Fruit fly (Drosophila melanogaster): Measurements from ENCODE around the gene CG31954.

Gene CG31954

DNA sequence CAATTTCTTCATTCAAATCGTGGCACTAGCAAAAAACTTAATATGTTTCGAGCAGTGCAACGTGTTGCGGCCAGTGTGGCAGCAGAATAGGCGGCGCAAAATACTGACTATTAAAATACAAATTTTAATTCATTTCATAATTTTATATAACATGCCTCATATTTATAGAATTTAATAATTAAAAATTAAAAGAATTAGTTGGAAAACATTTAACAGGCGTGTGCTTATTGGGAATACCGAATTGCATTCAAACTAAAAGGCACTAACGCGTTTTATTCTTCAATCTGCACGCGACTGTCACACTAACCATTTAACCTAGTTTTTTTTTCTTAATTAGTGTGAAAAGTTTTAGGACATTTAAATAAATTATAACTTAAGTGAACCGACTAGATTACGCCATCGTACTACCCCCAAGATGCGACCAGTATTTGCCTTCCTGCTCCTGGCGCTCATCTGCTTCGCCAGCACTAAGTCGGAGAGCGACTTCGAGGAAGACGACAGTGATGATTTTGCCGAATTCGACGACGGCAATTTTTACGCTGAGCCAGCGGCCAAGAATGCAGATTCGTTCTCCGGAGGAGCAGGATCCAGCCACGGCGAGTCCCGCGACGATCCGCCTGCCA lies 4.8 kb upstream of the CG31954 start, which contains the start of the genes LeuRS and CG17593 (continued):
- peak; percentile 58 for TF ChIP-seq Max (GFP tag; optimal IDR thresholded peaks at IDR 0.05)
- TF ChIP-seq trem (tag; optimal IDR thresholded peaks at IDR 0.05) = peak; percentile 84
- TF ChIP-seq Hr3 (GFP tag; optimal IDR thresholded peaks at IDR 0.05) = peak; percentile 74
- no peak for TF ChIP-seq CG2120 (GFP tag; optimal IDR thresholded peaks at IDR 0.05)
- no peak for TF ChIP-seq gsb-n (tag; optimal IDR thresholded peaks at IDR 0.05)
- TF ChIP-seq CTCF (GFP tag; optimal IDR thresholded peaks at IDR 0.05) = peak; percentile 13
- TF ChIP-seq chif (GFP tag; optimal IDR thresholded peaks at IDR 0.05) = no peak
- TF ChIP-seq CG13287 (GFP tag; IDR thresholded peaks at IDR 0.05; ENCODE audit: partially characterized antibody) = peak; percentile 44; the same call in 1 of the 2 replicates
- TF ChIP-seq grn (GFP tag; optimal IDR thresholded peaks at IDR 0.05) = no peak

DNA sequence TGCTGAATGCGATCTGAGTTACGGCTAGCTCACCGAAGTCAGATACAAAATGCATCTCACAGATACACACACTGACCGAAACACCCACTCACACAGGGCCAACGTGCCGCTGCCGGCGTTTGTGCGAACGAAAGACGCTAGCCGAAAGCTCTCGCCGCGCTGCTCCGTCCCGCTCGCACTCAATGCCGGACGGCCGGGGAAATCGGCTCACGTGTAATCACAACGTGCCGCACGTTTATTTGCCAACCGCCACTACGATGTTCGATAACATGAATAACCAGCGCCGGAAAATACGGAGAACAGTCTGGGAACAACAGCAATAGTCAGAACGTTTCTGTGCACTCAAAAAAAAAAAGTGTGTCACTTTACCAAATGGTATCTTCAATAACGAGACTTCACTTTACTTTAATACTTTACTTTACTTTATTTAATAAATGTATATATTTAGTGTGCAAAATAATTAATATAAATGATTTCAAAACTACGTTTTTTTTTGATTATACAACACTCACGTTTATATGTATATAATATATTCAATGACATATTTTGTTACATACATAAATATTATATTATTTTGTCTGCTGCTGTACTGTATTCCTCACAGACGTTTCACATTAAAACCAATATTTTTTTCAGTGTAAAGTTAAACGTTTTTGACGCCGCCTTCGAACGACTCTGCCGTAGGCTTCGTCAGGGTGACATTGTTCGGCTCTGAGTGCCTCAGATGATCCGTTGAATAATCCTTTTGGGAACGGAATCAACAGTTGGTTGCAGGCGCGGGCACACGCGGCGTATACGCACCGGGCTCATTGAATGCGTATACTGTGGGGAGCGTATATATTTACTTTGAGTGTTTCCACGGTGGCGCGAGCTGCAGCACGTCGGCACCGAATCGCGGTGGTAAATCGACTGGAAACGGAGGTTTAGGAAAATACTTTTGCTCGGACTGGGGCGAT lies 2.4 kb downstream of the CG31954 start, which contains the start of gene tim:
TSS of gene tim (minus strand) at position 911 of the 956 bp plus-strand sequence.
- TF ChIP-seq CG17385 (GFP tag; optimal IDR thresholded peaks at IDR 0.05) (peak; percentile 44), CG1024 (GFP tag; IDR thresholded peaks at IDR 0.05) (no peak), sens (GFP tag) (peak; percentile 84), chn (GFP tag; optimal IDR thresholded peaks at IDR 0.05) (no peak), CG31441 (GFP tag; IDR thresholded peaks at IDR 0.05) (peak; percentile 56; the same call in 1 of the 2 replicates), CG34422 (GFP tag; IDR thresholded peaks at IDR 0.05) (peak; percentile 53; the same call in 1 of the 3 replicates), MESR4 (GFP tag; optimal IDR thresholded peaks at IDR 0.05) (no peak), gem (tag; optimal IDR thresholded peaks at IDR 0.05) (no peak), Taf1 (GFP tag; IDR thresholded peaks at IDR 0.05) (no peak), GATAe (GFP tag; conservative IDR thresholded peaks at IDR 0.05) (no peak), CG17361 (GFP tag; IDR thresholded peaks at IDR 0.05) (peak; percentile 51; the same call in 2 of the 3 replicates), zen (tag; optimal IDR thresholded peaks at IDR 0.05) (no peak), Dfd (GFP tag; optimal IDR thresholded peaks at IDR 0.05) (no peak), Ravus (GFP tag; IDR thresholded peaks at IDR 0.05) (no peak), CG10654 (GFP tag; optimal IDR thresholded peaks at IDR 0.05) (peak; percentile 16), CG8924 (tag; optimal IDR thresholded peaks at IDR 0.05) (peak; percentile 48), Antp (GFP tag; optimal IDR thresholded peaks at IDR 0.05) (no peak), ftz-f1 (GFP tag; optimal IDR thresholded peaks at IDR 0.05) (no peak), ci (GFP tag; IDR thresholded peaks at IDR 0.05) (peak; percentile 67; the same call in 2 of the 3 replicates), gfzf (GFP tag; optimal IDR thresholded peaks at IDR 0.05) (no peak), Hr51 (GFP tag; optimal IDR thresholded peaks at IDR 0.05) (no peak), slp2 (GFP tag; optimal IDR thresholded peaks at IDR 0.05) (no peak), dmrt11E (tag; optimal IDR thresholded peaks at IDR 0.05) (no peak), CG32767 (GFP tag; IDR thresholded peaks at IDR 0.05) (no peak), crp (GFP tag; optimal IDR thresholded peaks at IDR 0.05) (no peak), CHES-1-like (GFP tag; optimal IDR thresholded peaks at IDR 0.05) (no peak), CG12071 (GFP tag; optimal IDR thresholded peaks at IDR 0.05) (no peak), CG7556 (GFP tag; optimal IDR thresholded peaks at IDR 0.05) (peak; percentile 73), CG15011 (GFP tag; optimal IDR thresholded peaks at IDR 0.05) (no peak), zf30C (GFP tag; optimal IDR thresholded peaks at IDR 0.05) (no peak), twi (tag; optimal IDR thresholded peaks at IDR 0.05) (no peak), cad (GFP tag; optimal IDR thresholded peaks at IDR 0.05) (no peak), pfk (GFP tag; optimal IDR thresholded peaks at IDR 0.05) (no peak), tup (GFP tag; optimal IDR thresholded peaks at IDR 0.05) (no peak), CG2202 (tag; optimal IDR thresholded peaks at IDR 0.05) (no peak), tio (GFP tag; optimal IDR thresholded peaks at IDR 0.05) (no peak), gcm2 (GFP tag; optimal IDR thresholded peaks at IDR 0.05) (no peak), Dad (GFP tag; optimal IDR thresholded peaks at IDR 0.05) (no peak), crc (GFP tag; optimal IDR thresholded peaks at IDR 0.05) (no peak)
